Fruit fly (Drosophila melanogaster) Kc167 (cell line): Measurements from ENCODE around the gene CG10562.

ENCODE experiments used
- h ChIP-seq: fragments of >200 bp; optimal IDR thresholded peaks from 3 replicates; lab custom pipeline; 2018; ENCODE audit warnings: missing external identifiers
- psq ChIP-seq: fragments of >200 bp; optimal IDR thresholded peaks from 2 replicates; lab custom pipeline; 2017; ENCODE audit warnings: missing external identifiers
- ttk ChIP-seq: sonication (Bioruptor generic); optimal IDR thresholded peaks from 2 replicates; lab custom pipeline; 2017; ENCODE audit warnings: missing external identifiers

DNA sequence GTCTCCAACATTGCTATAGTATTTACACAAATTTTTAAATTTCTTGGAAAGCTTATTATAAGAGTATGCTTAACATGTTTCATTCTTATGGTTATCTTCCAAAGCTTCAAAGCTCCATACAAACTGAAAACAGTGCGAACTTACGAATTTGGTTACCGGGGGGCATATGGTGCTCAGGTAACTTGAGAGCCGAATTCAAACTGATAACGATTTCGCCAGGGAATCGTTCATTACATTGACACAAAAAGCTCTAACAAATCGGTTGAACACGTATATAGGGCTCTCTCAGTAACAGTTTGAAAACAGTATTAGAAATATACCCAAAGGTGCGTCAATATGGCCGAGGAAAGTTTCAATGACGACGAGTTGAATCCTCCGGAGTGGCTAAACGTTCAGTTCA lies 22.0 kb downstream of the CG10562 start, which contains the start of gene CG13659:
- TF ChIP-seq ttk (lab: Kevin White, UChicago) (no peak), h (no peak), psq (lab: Kevin White, UChicago) (no peak)
